Fruit fly (Drosophila melanogaster) whole organism, wandering third instar larva: ENCODE measurements around the gene CG3632.

ENCODE experiments used
- Abd-B ChIP-seq: fragments of >200 bp; optimal IDR thresholded peaks from 2 replicates; lab custom pipeline; 2017; ENCODE audit warnings: missing biosample characterization, missing genetic modification characterization
- CG32264 ChIP-seq: fragments of 200-800 bp; sonication (Bioruptor generic); optimal IDR thresholded peaks from 2 replicates; lab custom pipeline; 2016; ENCODE audit warnings: missing biosample characterization, missing genetic modification characterization
- CG9705 ChIP-seq: fragments of 200-800 bp; sonication (Bioruptor generic); optimal IDR thresholded peaks from 2 replicates; lab custom pipeline; 2018; ENCODE audit warnings: missing biosample characterization, mild to moderate bottlenecking, missing genetic modification characterization
- CrebA ChIP-seq: fragments of 200-800 bp; sonication (Bioruptor generic); optimal IDR thresholded peaks from 2 replicates; lab custom pipeline; 2016; ENCODE audit warnings: missing biosample characterization, mild to moderate bottlenecking, missing genetic modification characterization, borderline replicate concordance
- Dfd ChIP-seq: fragments of >200 bp; optimal IDR thresholded peaks from 2 replicates; lab custom pipeline; 2017; ENCODE audit warnings: missing biosample characterization, missing genetic modification characterization
- Dif ChIP-seq: fragments of 200-275, 200-300 bp; sonication (Bioruptor generic); optimal IDR thresholded peaks from 2 replicates; lab custom pipeline; 2018; ENCODE audit warnings: missing biosample characterization, missing genetic modification characterization; ENCODE audit not compliant: partially characterized antibody
- GATAd ChIP-seq: sonication (Bioruptor generic); optimal IDR thresholded peaks from 2 replicates; lab custom pipeline; 2016; ENCODE audit warnings: missing biosample characterization, missing genetic modification characterization
- HLH106 ChIP-seq: fragments of 200-800 bp; optimal IDR thresholded peaks from 3 replicates; lab custom pipeline; 2019; ENCODE audit warnings: missing biosample characterization, mild to moderate bottlenecking, missing genetic modification characterization, moderate library complexity
- Hnf4 ChIP-seq: fragments of 200-800 bp; sonication (Bioruptor generic); optimal IDR thresholded peaks from 2 replicates; lab custom pipeline; 2016; ENCODE audit warnings: missing biosample characterization, mild to moderate bottlenecking, missing genetic modification characterization
- Hr78 ChIP-seq: fragments of >200 bp; optimal IDR thresholded peaks from 2 replicates; lab custom pipeline; 2017; ENCODE audit warnings: missing biosample characterization, missing genetic modification characterization
- Hr83 ChIP-seq: fragments of 200-300 bp; sonication (Bioruptor generic); optimal IDR thresholded peaks from 2 replicates; lab custom pipeline; 2016; ENCODE audit warnings: missing biosample characterization, mild to moderate bottlenecking, missing genetic modification characterization, moderate library complexity; ENCODE audit not compliant: poor library complexity, severe bottlenecking
- Jra ChIP-seq: sonication (Bioruptor generic); optimal IDR thresholded peaks from 2 replicates; lab custom pipeline; 2016; ENCODE audit warnings: missing biosample characterization, missing genetic modification characterization
- Mio ChIP-seq: sonication (Bioruptor generic); optimal IDR thresholded peaks from 2 replicates; lab custom pipeline; 2016; ENCODE audit warnings: missing biosample characterization, missing genetic modification characterization
- Myc ChIP-seq: fragments of >200 bp; optimal IDR thresholded peaks from 2 replicates; lab custom pipeline; 2017
- N ChIP-seq: fragments of >200 bp; optimal IDR thresholded peaks from 2 replicates; lab custom pipeline; 2018; ENCODE audit warnings: missing biosample characterization, missing external identifiers, missing genetic modification characterization
- OdsH ChIP-seq: fragments of 200-800 bp; sonication (Bioruptor generic); optimal IDR thresholded peaks from 2 replicates; lab custom pipeline; 2016; ENCODE audit warnings: missing biosample characterization, mild to moderate bottlenecking, missing genetic modification characterization
- Rel ChIP-seq, 2 experiments: fragments of 200-800 bp; sonication (Bioruptor generic) in 1 of 2; optimal IDR thresholded peaks; 2 replicates in 1 of 2; 3 replicates in 1 of 2; lab custom pipeline; 2016 to 2019; ENCODE audit warnings: mild to moderate bottlenecking in 2 of 2, missing biosample characterization in 2 of 2, missing genetic modification characterization in 2 of 2, moderate library complexity in 1 of 2
- Sp1 ChIP-seq: fragments of 200-800 bp; sonication (Bioruptor generic); optimal IDR thresholded peaks from 3 replicates; lab custom pipeline; 2019; ENCODE audit warnings: missing biosample characterization, mild to moderate bottlenecking, missing genetic modification characterization, moderate library complexity
- Vsx2 ChIP-seq: fragments of 200-300, 225-300 bp; sonication (Bioruptor generic); optimal IDR thresholded peaks from 2 replicates; lab custom pipeline; 2018; ENCODE audit warnings: missing biosample characterization, missing genetic modification characterization; ENCODE audit not compliant: partially characterized antibody
- br ChIP-seq: fragments of 200-800 bp; sonication (Bioruptor generic); optimal IDR thresholded peaks from 2 replicates; lab custom pipeline; 2016; ENCODE audit warnings: missing biosample characterization, missing genetic modification characterization
- brk ChIP-seq: fragments of 200-800 bp; sonication (Bioruptor generic); optimal IDR thresholded peaks from 2 replicates; lab custom pipeline; 2016; ENCODE audit warnings: missing biosample characterization, mild to moderate bottlenecking, missing genetic modification characterization
- dl ChIP-seq, 2 experiments: fragments of 175-275, 200-275 bp in 1 of 2; fragments of 200-275 bp in 1 of 2; sonication (Bioruptor generic); optimal IDR thresholded peaks; lab custom pipeline; 2018; ENCODE audit warnings: mild to moderate bottlenecking in 2 of 2, missing biosample characterization in 2 of 2, missing genetic modification characterization in 2 of 2, moderate library complexity in 2 of 2; ENCODE audit not compliant: partially characterized antibody in 2 of 2, insufficient read depth in 1 of 2
- dmrt93B ChIP-seq: fragments of 200-800 bp; sonication (Bioruptor generic); optimal IDR thresholded peaks from 2 replicates; lab custom pipeline; 2018; ENCODE audit warnings: missing biosample characterization, mild to moderate bottlenecking, missing genetic modification characterization
- dsf ChIP-seq: sonication (Bioruptor generic); optimal IDR thresholded peaks from 2 replicates; lab custom pipeline; 2016; ENCODE audit warnings: missing biosample characterization, missing genetic modification characterization, borderline replicate concordance
- ey ChIP-seq: fragments of 200-800 bp; sonication (Bioruptor generic); optimal IDR thresholded peaks from 2 replicates; lab custom pipeline; 2016; ENCODE audit warnings: missing biosample characterization, missing genetic modification characterization
- foxo ChIP-seq, 2 experiments: fragments of 200-800 bp; sonication (Bioruptor generic); optimal IDR thresholded peaks; 2 replicates in 1 of 2; 3 replicates in 1 of 2; lab custom pipeline; 2016 to 2017; ENCODE audit warnings: missing biosample characterization in 2 of 2, missing genetic modification characterization in 2 of 2
- fru ChIP-seq: fragments of 200-800 bp; sonication (Bioruptor generic); optimal IDR thresholded peaks from 3 replicates; lab custom pipeline; 2016; ENCODE audit warnings: missing biosample characterization, mild to moderate bottlenecking, missing genetic modification characterization
- h ChIP-seq: fragments of 200-800 bp; sonication (Bioruptor generic); optimal IDR thresholded peaks from 3 replicates; lab custom pipeline; 2016; ENCODE audit warnings: missing biosample characterization, mild to moderate bottlenecking, missing genetic modification characterization
- jim ChIP-seq: fragments of 175-275, 200-325 bp; sonication (Bioruptor generic); optimal IDR thresholded peaks from 2 replicates; lab custom pipeline; 2016; ENCODE audit warnings: missing biosample characterization, mild to moderate bottlenecking, missing genetic modification characterization
- lola ChIP-seq: fragments of >200 bp; optimal IDR thresholded peaks from 2 replicates; lab custom pipeline; 2017; ENCODE audit warnings: missing biosample characterization, missing genetic modification characterization
- pan ChIP-seq: fragments of >200 bp; optimal IDR thresholded peaks from 2 replicates; lab custom pipeline; 2017
- psq ChIP-seq: fragments of 200-800 bp; sonication (Bioruptor generic); optimal IDR thresholded peaks from 3 replicates; lab custom pipeline; 2017; ENCODE audit warnings: missing biosample characterization, mild to moderate bottlenecking, missing genetic modification characterization, moderate library complexity
- rgr ChIP-seq: fragments of 200-800 bp; sonication (Bioruptor generic); optimal IDR thresholded peaks from 3 replicates; lab custom pipeline; 2016; ENCODE audit warnings: missing biosample characterization, mild to moderate bottlenecking, missing genetic modification characterization
- sage ChIP-seq: fragments of 200-800 bp; sonication (Bioruptor generic); optimal IDR thresholded peaks from 2 replicates; lab custom pipeline; 2016; ENCODE audit warnings: missing biosample characterization, mild to moderate bottlenecking, missing genetic modification characterization
- sv ChIP-seq: fragments of 200-800 bp; sonication (Bioruptor generic); optimal IDR thresholded peaks from 3 replicates; lab custom pipeline; 2016; ENCODE audit warnings: missing biosample characterization, missing genetic modification characterization
- tai ChIP-seq: sonication (Bioruptor generic); optimal IDR thresholded peaks from 2 replicates; lab custom pipeline; 2016; ENCODE audit warnings: missing biosample characterization, missing genetic modification characterization
- usp ChIP-seq: fragments of >200 bp; optimal IDR thresholded peaks from 2 replicates; lab custom pipeline; 2017; ENCODE audit warnings: missing biosample characterization, missing genetic modification characterization
- woc ChIP-seq: sonication (Bioruptor generic); optimal IDR thresholded peaks from 2 replicates; lab custom pipeline; 2016; ENCODE audit warnings: missing biosample characterization, mild to moderate bottlenecking, missing genetic modification characterization

CG3632 gene

DNA sequence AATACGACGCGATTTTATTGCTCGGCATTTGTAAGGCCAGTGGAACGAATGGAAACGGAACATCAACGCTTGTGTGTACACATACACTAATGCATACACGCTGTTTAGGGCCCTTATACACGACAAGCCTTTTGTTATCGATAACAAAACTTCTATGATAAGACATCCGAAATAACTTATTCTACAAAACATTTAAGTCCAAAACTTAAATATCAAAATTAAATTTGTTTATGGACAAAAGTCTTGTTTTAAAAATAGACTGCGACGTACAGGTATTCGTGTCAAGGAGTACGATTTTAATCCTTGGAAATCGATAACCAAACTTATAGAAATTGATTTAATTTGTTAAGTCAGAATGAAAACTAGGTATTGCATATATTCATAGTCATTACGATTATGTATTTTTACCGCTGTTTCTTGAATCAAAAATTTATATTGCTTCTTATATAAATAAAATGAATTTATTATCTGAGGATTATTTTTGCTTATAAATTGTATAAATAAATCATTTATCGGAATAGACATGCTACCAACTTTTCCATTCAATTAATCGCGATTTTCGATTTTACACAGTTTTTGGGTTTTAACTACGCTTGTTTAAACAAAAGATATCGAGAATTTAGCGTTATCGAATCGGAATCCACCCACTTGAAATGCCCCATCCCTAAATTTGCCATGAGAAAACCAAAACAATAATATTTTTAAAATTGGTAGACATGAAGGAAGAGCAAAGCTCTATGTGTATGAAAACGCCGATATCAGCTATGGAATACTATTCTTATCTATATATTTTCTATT lies 16.8 kb downstream of the CG3632 start, which contains the start of the genes CG9915 and SWIP:
TSS of gene CG9915 (minus strand) at position 61 of the 798 bp plus-strand sequence.
TSS of gene SWIP (plus strand) at position 632 of the 798 bp plus-strand sequence.
- TF ChIP-seq Vsx2 (GFP tag; lab: Kevin White, UChicago) (peak; percentile 99), dl (GFP tag; optimal IDR thresholded peaks at IDR 0.05; lab: Kevin White, UChicago; ENCODE audit: insufficient read depth in 1 of 2, partially characterized antibody in 2 of 2) (peak; percentile 69 to 90), Sp1 (GFP tag; lab: Kevin White, UChicago) (peak; percentile 17), Jra (GFP tag; lab: Kevin White, UChicago) (no peak), Hr83 (no peak), Dif (peak; percentile 97), foxo (GFP tag; optimal IDR thresholded peaks at IDR 0.05; lab: Kevin White, UChicago) (peak in 1 of 2 experiments; percentile 25), woc (GFP tag; lab: Kevin White, UChicago) (peak; percentile 29), fru (GFP tag; lab: Kevin White, UChicago) (no peak)

- no peak for TF ChIP-seq CrebA (GFP tag; lab: Kevin White, UChicago)
- TF ChIP-seq Mio (GFP tag; lab: Kevin White, UChicago), result no peak
- TF ChIP-seq foxo (GFP tag; optimal IDR thresholded peaks at IDR 0.05; lab: Kevin White, UChicago), result peak in 1 of 2 experiments; percentile 53
- TF ChIP-seq usp (GFP tag; lab: Kevin White, UChicago), result no peak
- TF ChIP-seq CG32264, result no peak
- no peak for TF ChIP-seq br
- peak; percentile 6 for TF ChIP-seq rgr (GFP tag; lab: Kevin White, UChicago)
- peak; percentile 21 to 35 for TF ChIP-seq dl (GFP tag; optimal IDR thresholded peaks at IDR 0.05; lab: Kevin White, UChicago; ENCODE audit: insufficient read depth in 1 of 2, partially characterized antibody in 2 of 2)
- TF ChIP-seq GATAd (GFP tag; lab: Kevin White, UChicago), result no peak
- TF ChIP-seq Hr83, result peak; percentile 81
- peak; percentile 71 for TF ChIP-seq fru (GFP tag; lab: Kevin White, UChicago)
- TF ChIP-seq psq (GFP tag; lab: Kevin White, UChicago), result peak; percentile 22
- no peak for TF ChIP-seq Rel (GFP tag; optimal IDR thresholded peaks at IDR 0.05; lab: Kevin White, UChicago)
- TF ChIP-seq Rel (tag; optimal IDR thresholded peaks at IDR 0.05; lab: Kevin White, UChicago), result peak; percentile 64
- TF ChIP-seq h (GFP tag; lab: Kevin White, UChicago), result peak; percentile 38
- no peak for TF ChIP-seq pan (lab: Kevin White, UChicago)
- TF ChIP-seq Abd-B, result no peak
- TF ChIP-seq Hnf4 (GFP tag; lab: Kevin White, UChicago), result no peak
- peak; percentile 27 for TF ChIP-seq Sp1 (GFP tag; lab: Kevin White, UChicago)
- TF ChIP-seq dsf (GFP tag; lab: Kevin White, UChicago), result no peak
- TF ChIP-seq Dif, result peak; percentile 50
- no peak for TF ChIP-seq lola (GFP tag; lab: Kevin White, UChicago)
- no peak for TF ChIP-seq jim (GFP tag; lab: Kevin White, UChicago)
- no peak for TF ChIP-seq CG9705 (GFP tag; lab: Kevin White, UChicago)
- peak; percentile 20 for TF ChIP-seq HLH106 (tag; lab: Kevin White, UChicago)
- peak; percentile 76 for TF ChIP-seq ey (GFP tag; lab: Kevin White, UChicago)
- TF ChIP-seq brk, result peak; percentile 28
- no peak for TF ChIP-seq Hr78 (GFP tag; lab: Kevin White, UChicago)
- TF ChIP-seq Myc (lab: Kevin White, UChicago), result no peak
- TF ChIP-seq OdsH (GFP tag; lab: Kevin White, UChicago), result peak; percentile 33
- TF ChIP-seq Vsx2 (GFP tag; lab: Kevin White, UChicago), result no peak
- TF ChIP-seq Dfd, result no peak
- peak; percentile 53 for TF ChIP-seq Jra (GFP tag; lab: Kevin White, UChicago)
- peak; percentile 65 for TF ChIP-seq N (GFP tag; lab: Kevin White, UChicago)
- no peak for TF ChIP-seq dmrt93B (GFP tag; lab: Kevin White, UChicago)
- peak; percentile 38 for TF ChIP-seq woc (GFP tag; lab: Kevin White, UChicago)
- TF ChIP-seq tai (GFP tag; lab: Kevin White, UChicago), result no peak
- peak; percentile 26 for TF ChIP-seq sage
- no peak for TF ChIP-seq sv (GFP tag; lab: Kevin White, UChicago)
Measured at dm6 chrX:16318858-16319557, 22.5 kb downstream of the CG3632 start.
